Fruit fly (Drosophila melanogaster) whole organism, embryonic: ENCODE data around the gene MCU.

Experiments used
- Abd-B ChIP-seq: fragments of 200-800 bp; sonication (Bioruptor generic); optimal IDR thresholded peaks from 2 replicates; lab custom pipeline; 2018; ENCODE audit warnings: missing biosample characterization, mild to moderate bottlenecking, missing genetic modification characterization, moderate library complexity
- CG10147 ChIP-seq: fragments of 200-800 bp; sonication (Bioruptor generic); optimal IDR thresholded peaks from 2 replicates; lab custom pipeline; 2019; ENCODE audit warnings: missing biosample characterization, mild to moderate bottlenecking, missing genetic modification characterization, moderate library complexity
- CG10321 ChIP-seq: fragments of 200-800 bp; sonication (Bioruptor generic); IDR thresholded peaks from 2 replicates; pipeline ENCODE4 v1.3.6; 2022; ENCODE audit warnings: missing biosample characterization, missing genetic modification characterization
- CG10462 ChIP-seq: fragments of 200-800 bp; sonication (Bioruptor generic); optimal IDR thresholded peaks from 2 replicates; lab custom pipeline; 2016; ENCODE audit warnings: missing biosample characterization, missing genetic modification characterization
- CG13775 ChIP-seq: fragments of 200-800 bp; sonication (Bioruptor generic); optimal IDR thresholded peaks from 3 replicates; lab custom pipeline; 2017; ENCODE audit warnings: missing biosample characterization, mild to moderate bottlenecking, missing genetic modification characterization
- CG14667 ChIP-seq: fragments of 200-800 bp; sonication (Bioruptor generic); IDR thresholded peaks from 2 replicates; pipeline ENCODE4 v1.3.6; 2022; ENCODE audit warnings: missing biosample characterization, missing genetic modification characterization
- CG1529 ChIP-seq: fragments of 200-800 bp; sonication (Bioruptor generic); optimal IDR thresholded peaks from 3 replicates; lab custom pipeline; 2018; ENCODE audit warnings: missing biosample characterization, missing genetic modification characterization
- CG1602 ChIP-seq: fragments of 200-800 bp; sonication (Bioruptor generic); optimal IDR thresholded peaks from 3 replicates; lab custom pipeline; 2016; ENCODE audit warnings: missing biosample characterization, missing genetic modification characterization
- CG1603 ChIP-seq: fragments of 200-800 bp; sonication (Bioruptor generic); optimal IDR thresholded peaks from 2 replicates; lab custom pipeline; 2019; ENCODE audit warnings: missing biosample characterization, mild to moderate bottlenecking, missing genetic modification characterization, moderate library complexity
- CG16813 ChIP-seq: fragments of 200-800 bp; sonication (Bioruptor generic); IDR thresholded peaks from 3 replicates; pipeline ENCODE4 v1.3.6; 2022; ENCODE audit warnings: missing biosample characterization, missing genetic modification characterization; ENCODE audit not compliant: partially characterized antibody
- CG2116 ChIP-seq: fragments of 200-800 bp; sonication (Bioruptor generic); optimal IDR thresholded peaks from 3 replicates; lab custom pipeline; 2018; ENCODE audit warnings: missing biosample characterization, mild to moderate bottlenecking, missing genetic modification characterization
- CG2129 ChIP-seq: fragments of 200-800 bp; sonication (Bioruptor generic); IDR thresholded peaks from 2 replicates; pipeline ENCODE4 v1.3.6; 2022; ENCODE audit warnings: missing biosample characterization, missing genetic modification characterization; ENCODE audit not compliant: partially characterized antibody
- CG2889 ChIP-seq: fragments of 200-800 bp; sonication (Bioruptor generic); IDR thresholded peaks from 3 replicates; pipeline ENCODE4 v1.3.6; 2022; ENCODE audit warnings: missing biosample characterization, missing genetic modification characterization
- CG3281 ChIP-seq: fragments of 200-800 bp; sonication (Bioruptor generic); optimal IDR thresholded peaks from 3 replicates; lab custom pipeline; 2017; ENCODE audit warnings: missing biosample characterization, mild to moderate bottlenecking, missing genetic modification characterization
- CG34224 ChIP-seq: fragments of 200-800 bp; sonication (Bioruptor generic); IDR thresholded peaks from 3 replicates; pipeline ENCODE4 v1.3.6; 2022; ENCODE audit warnings: missing biosample characterization, missing genetic modification characterization; ENCODE audit not compliant: partially characterized antibody
- CG3847 ChIP-seq: fragments of 200-800 bp; sonication (Bioruptor generic); IDR thresholded peaks from 2 replicates; pipeline ENCODE4 v1.3.6; 2022; ENCODE audit warnings: missing biosample characterization, missing genetic modification characterization
- CG4730 ChIP-seq: fragments of 200-800 bp; sonication (Bioruptor generic); IDR thresholded peaks from 2 replicates; pipeline ENCODE4 v1.3.6; 2022; ENCODE audit warnings: missing biosample characterization, missing genetic modification characterization
- CG7372 ChIP-seq: fragments of 200-800 bp; sonication (Bioruptor generic); IDR thresholded peaks from 2 replicates; pipeline ENCODE4 v1.3.6; 2022; ENCODE audit warnings: missing biosample characterization, missing genetic modification characterization
- CG7839 ChIP-seq: fragments of 200-800 bp; sonication (Bioruptor generic); optimal IDR thresholded peaks from 3 replicates; lab custom pipeline; 2018; ENCODE audit warnings: missing biosample characterization, mild to moderate bottlenecking, missing genetic modification characterization, moderate library complexity
- CG8388 ChIP-seq: fragments of 200-800 bp; sonication (Bioruptor generic); optimal IDR thresholded peaks from 2 replicates; lab custom pipeline; 2019; ENCODE audit warnings: missing biosample characterization, mild to moderate bottlenecking, missing genetic modification characterization, moderate library complexity
- CG8924 ChIP-seq: fragments of 200-800 bp; optimal IDR thresholded peaks from 3 replicates; lab custom pipeline; 2019; ENCODE audit warnings: missing biosample characterization, mild to moderate bottlenecking, missing genetic modification characterization, moderate library complexity
- CG9437 ChIP-seq: fragments of 200-800 bp; sonication (Bioruptor generic); optimal IDR thresholded peaks from 2 replicates; lab custom pipeline; 2018; ENCODE audit warnings: missing biosample characterization, mild to moderate bottlenecking, missing genetic modification characterization
- D19B ChIP-seq: fragments of 200-800 bp; sonication (Bioruptor generic); optimal IDR thresholded peaks from 2 replicates; lab custom pipeline; 2017; ENCODE audit warnings: missing biosample characterization, mild to moderate bottlenecking, missing genetic modification characterization
- Dip3 ChIP-seq: fragments of 200-800 bp; sonication (Bioruptor generic); optimal IDR thresholded peaks from 3 replicates; lab custom pipeline; 2016; ENCODE audit warnings: missing biosample characterization, missing genetic modification characterization
- Eip74EF ChIP-seq, 2 experiments: fragments of 200-800 bp in 1 of 2; fragments of >200 bp in 1 of 2; sonication (Bioruptor generic) in 1 of 2; optimal IDR thresholded peaks; 2 replicates each; lab custom pipeline; 2017 to 2019; ENCODE audit warnings: missing biosample characterization in 2 of 2, missing genetic modification characterization in 2 of 2, mild to moderate bottlenecking in 1 of 2, moderate library complexity in 1 of 2
- Ets65A ChIP-seq: fragments of 200-800 bp; sonication (Bioruptor generic); peaks from one replicate; lab custom pipeline; 2016; ENCODE audit warnings: missing biosample characterization, missing genetic modification characterization
- Med ChIP-seq: fragments of 200-800 bp; sonication (Bioruptor generic); peaks from one replicate; lab custom pipeline; 2016; ENCODE audit warnings: missing biosample characterization, missing genetic modification characterization, mild to moderate bottlenecking, inconsistent platforms, moderate library complexity
- Meics ChIP-seq: fragments of 200-800 bp; sonication (Bioruptor generic); optimal IDR thresholded peaks from 2 replicates; lab custom pipeline; 2017; ENCODE audit warnings: missing biosample characterization, mild to moderate bottlenecking, missing genetic modification characterization
- Mes4 ChIP-seq: fragments of 200-800 bp; sonication (Bioruptor generic); optimal IDR thresholded peaks from 2 replicates; lab custom pipeline; 2016; ENCODE audit warnings: missing biosample characterization, missing genetic modification characterization
- Neu2 ChIP-seq: fragments of 200-800 bp; sonication (Bioruptor generic); optimal IDR thresholded peaks from 3 replicates; lab custom pipeline; 2016; ENCODE audit warnings: missing biosample characterization, missing genetic modification characterization, borderline replicate concordance
- Nf-YC ChIP-seq: fragments of 200-800 bp; optimal IDR thresholded peaks from 3 replicates; lab custom pipeline; 2019; ENCODE audit warnings: missing biosample characterization, mild to moderate bottlenecking, missing genetic modification characterization, moderate library complexity
- Oli ChIP-seq: fragments of 200-800 bp; sonication (Bioruptor generic); optimal IDR thresholded peaks from 2 replicates; lab custom pipeline; 2018; ENCODE audit warnings: missing biosample characterization, mild to moderate bottlenecking, missing genetic modification characterization, moderate library complexity
- Scr ChIP-seq: fragments of 200-800 bp; sonication (Bioruptor generic); IDR thresholded peaks from 2 replicates; pipeline ENCODE4 v1.3.6; 2022; ENCODE audit warnings: missing biosample characterization, missing genetic modification characterization; ENCODE audit not compliant: partially characterized antibody
- ap ChIP-seq: fragments of 200-800 bp; sonication (Bioruptor generic); IDR thresholded peaks from 2 replicates; pipeline ENCODE4 v1.3.6; 2022; ENCODE audit warnings: missing biosample characterization, missing genetic modification characterization
- bigmax ChIP-seq: fragments of 200-800 bp; sonication (Bioruptor generic); optimal IDR thresholded peaks from 2 replicates; lab custom pipeline; 2018; ENCODE audit warnings: missing biosample characterization, mild to moderate bottlenecking, missing genetic modification characterization
- bowl ChIP-seq: fragments of 200-800 bp; sonication (Bioruptor generic); IDR thresholded peaks from 2 replicates; pipeline ENCODE4 v1.3.6; 2022; ENCODE audit warnings: missing biosample characterization, missing genetic modification characterization
- bsh ChIP-seq, 2 experiments: fragments of 200-800 bp; sonication (Bioruptor generic); optimal IDR thresholded peaks; 2 replicates each; lab custom pipeline; 2017 to 2018; ENCODE audit warnings: mild to moderate bottlenecking in 2 of 2, missing biosample characterization in 2 of 2, missing genetic modification characterization in 2 of 2, moderate library complexity in 1 of 2
- cad ChIP-seq: fragments of >200 bp; optimal IDR thresholded peaks from 2 replicates; lab custom pipeline; 2017; ENCODE audit warnings: missing biosample characterization, missing genetic modification characterization
- chif ChIP-seq, 2 experiments: fragments of 200-800 bp; sonication (Bioruptor generic); optimal IDR thresholded peaks; 3 replicates each; lab custom pipeline; 2016; ENCODE audit warnings: missing biosample characterization in 2 of 2, missing genetic modification characterization in 2 of 2
- corto ChIP-seq: fragments of 200-800 bp; sonication (Bioruptor generic); optimal IDR thresholded peaks from 2 replicates; lab custom pipeline; 2016; ENCODE audit warnings: missing biosample characterization, mild to moderate bottlenecking, missing genetic modification characterization, moderate library complexity
- dm ChIP-seq: fragments of 200-800 bp; sonication (Bioruptor generic); optimal IDR thresholded peaks from 3 replicates; lab custom pipeline; 2016; ENCODE audit warnings: missing biosample characterization, missing genetic modification characterization
- gcm ChIP-seq: fragments of 200-800 bp; sonication (Bioruptor generic); optimal IDR thresholded peaks from 2 replicates; lab custom pipeline; 2019; ENCODE audit warnings: missing biosample characterization, mild to moderate bottlenecking, missing genetic modification characterization, moderate library complexity
- gfzf ChIP-seq: fragments of 200-800 bp; sonication (Bioruptor generic); optimal IDR thresholded peaks from 2 replicates; lab custom pipeline; 2016; ENCODE audit warnings: missing biosample characterization, mild to moderate bottlenecking, missing genetic modification characterization, moderate library complexity
- gsb ChIP-seq: fragments of 200-800 bp; sonication (Bioruptor generic); IDR thresholded peaks from 2 replicates; pipeline ENCODE4 v1.3.6; 2022; ENCODE audit warnings: missing biosample characterization, missing genetic modification characterization
- inv ChIP-seq: fragments of 200-800 bp; sonication (Bioruptor generic); IDR thresholded peaks from 2 replicates; pipeline ENCODE4 v1.3.6; 2022; ENCODE audit warnings: missing biosample characterization, missing genetic modification characterization; ENCODE audit not compliant: partially characterized antibody
- kah ChIP-seq: fragments of 200-800 bp; sonication (Bioruptor generic); optimal IDR thresholded peaks from 2 replicates; lab custom pipeline; 2018; ENCODE audit warnings: missing biosample characterization, mild to moderate bottlenecking, missing genetic modification characterization
- kay ChIP-seq: fragments of 200-800 bp; sonication (Bioruptor generic); optimal IDR thresholded peaks from 2 replicates; lab custom pipeline; 2016; ENCODE audit warnings: missing biosample characterization, missing genetic modification characterization
- ken ChIP-seq: fragments of 200-800 bp; sonication (Bioruptor generic); IDR thresholded peaks from 3 replicates; pipeline ENCODE4 v1.3.6; 2022; ENCODE audit warnings: missing biosample characterization, missing genetic modification characterization
- nerfin-2 ChIP-seq: fragments of 200-800 bp; sonication (Bioruptor generic); IDR thresholded peaks from 2 replicates; pipeline ENCODE4 v1.3.6; 2022; ENCODE audit warnings: missing biosample characterization, missing genetic modification characterization; ENCODE audit not compliant: partially characterized antibody
- ranshi ChIP-seq: fragments of 200-800 bp; sonication (Bioruptor generic); IDR thresholded peaks from 2 replicates; pipeline ENCODE4 v1.3.6; 2022; ENCODE audit warnings: missing biosample characterization, missing genetic modification characterization
- sr ChIP-seq: fragments of 200-800 bp; sonication (Bioruptor generic); IDR thresholded peaks from 3 replicates; pipeline ENCODE4 v1.3.6; 2022; ENCODE audit warnings: missing biosample characterization, missing genetic modification characterization

Gene MCU

dm6 chr3L:6605925-6606324 is 55.4 kb downstream of the MCU start, which contains the start of gene zpg (continued):
- TF ChIP-seq kah (no peak), Ets65A (GFP tag; lab: Kevin White, UChicago) (peak; percentile 87), CG13775 (GFP tag; lab: Kevin White, UChicago) (no peak), CG3281 (GFP tag; lab: Kevin White, UChicago) (no peak), Meics (GFP tag; lab: Kevin White, UChicago) (peak; percentile 5), inv (GFP tag; lab: Robert Waterston, UW) (peak; percentile 37; the same call in 1 of the 2 replicates), CG2116 (GFP tag; lab: Kevin White, UChicago) (peak; percentile 9), CG2889 (GFP tag; lab: Robert Waterston, UW) (no peak), Eip74EF (GFP tag; optimal IDR thresholded peaks at IDR 0.05; lab: Kevin White, UChicago) (no peak), bowl (GFP tag; lab: Robert Waterston, UW) (no peak), corto (GFP tag; lab: Kevin White, UChicago) (no peak), CG1603 (tag; lab: Kevin White, UChicago) (no peak), Mes4 (GFP tag; lab: Kevin White, UChicago) (no peak), ken (GFP tag; lab: Robert Waterston, UW) (no peak), cad (GFP tag; lab: Kevin White, UChicago) (no peak), Med (peak; percentile 93), CG16813 (peak; percentile 54), gfzf (peak; percentile 93), sr (GFP tag; lab: Robert Waterston, UW) (no peak), Oli (tag; lab: Kevin White, UChicago) (no peak), Nf-YC (tag; lab: Kevin White, UChicago) (no peak), Dip3 (GFP tag; lab: Kevin White, UChicago) (peak; percentile 35), chif (GFP tag; optimal IDR thresholded peaks at IDR 0.05; lab: Kevin White, UChicago) (peak in 1 of 2 experiments; percentile 34), CG2129 (GFP tag; lab: Robert Waterston, UW) (no peak), CG8388 (GFP tag; lab: Kevin White, UChicago) (no peak), CG8924 (tag; lab: Kevin White, UChicago) (no peak), CG1602 (no peak), CG1529 (GFP tag; lab: Kevin White, UChicago) (no peak), dm (GFP tag; lab: Kevin White, UChicago) (peak; percentile 98), bsh (GFP tag; optimal IDR thresholded peaks at IDR 0.05; lab: Kevin White, UChicago) (no peak), gsb (no peak), Neu2 (no peak), ranshi (peak; percentile 35; the same call in 1 of the 2 replicates), kay (GFP tag; lab: Kevin White, UChicago) (no peak), CG14667 (GFP tag; lab: Robert Waterston, UW) (no peak), CG10462 (GFP tag; lab: Kevin White, UChicago) (peak; percentile 61), gcm (no peak), CG9437 (GFP tag; lab: Kevin White, UChicago) (peak; percentile 98), Scr (GFP tag; lab: Robert Waterston, UW) (peak; percentile 48; the same call in 1 of the 2 replicates), CG10147 (no peak), CG7839 (tag; lab: Kevin White, UChicago) (no peak), Abd-B (GFP tag; lab: Kevin White, UChicago) (peak; percentile 59), CG4730 (no peak), CG10321 (GFP tag; lab: Robert Waterston, UW) (peak; percentile 96), D19B (GFP tag; lab: Kevin White, UChicago) (no peak), bigmax (GFP tag; lab: Kevin White, UChicago) (no peak), nerfin-2 (GFP tag; lab: Robert Waterston, UW) (no peak), ap (GFP tag; lab: Robert Waterston, UW) (no peak), CG34224 (peak; percentile 54; the same call in 2 of the 3 replicates), CG7372 (GFP tag; lab: Robert Waterston, UW) (no peak), CG3847 (peak; percentile 72)
